Worm (Caenorhabditis elegans): ENCODE data around the gene tyr-6.

ce11 chrIV:6514700-6515099, 34.4 kb downstream of the tyr-6 start:
- TF ChIP-seq T22C8.4 (GFP tag; IDR thresholded peaks at IDR 0.05): no peak
- no peak for TF ChIP-seq ztf-29 (GFP tag; IDR thresholded peaks at IDR 0.05)
